Worm (Caenorhabditis elegans): Measurements from ENCODE around the gene vap-1.

DNA sequence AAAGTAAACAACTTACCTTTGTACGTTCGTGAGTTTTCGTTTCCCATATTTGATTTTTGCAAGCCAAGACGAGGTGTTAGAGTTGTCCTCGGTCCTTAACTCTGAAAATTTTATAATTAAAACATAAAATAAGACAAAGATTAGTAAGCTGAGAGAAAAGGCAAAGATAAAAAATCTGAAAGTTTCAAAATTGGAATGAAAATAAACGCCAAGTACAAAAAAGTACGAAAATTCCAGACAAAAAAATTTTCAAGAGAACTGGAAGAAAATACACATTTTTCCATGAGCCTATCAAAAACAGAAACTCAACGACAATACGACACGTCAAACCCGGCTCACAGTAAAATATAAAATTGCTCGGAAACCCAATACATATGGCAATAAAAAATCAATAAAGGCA, 4.8 kb downstream of the vap-1 start, which contains the start of gene F10D7.5:
- no peak for TF ChIP-seq zag-1 (tag; optimal IDR thresholded peaks at IDR 0.05)
- TF ChIP-seq nhr-237 (tag; optimal IDR thresholded peaks at IDR 0.05), result no peak
- TF ChIP-seq F26F4.8 (GFP tag; conservative IDR thresholded peaks at IDR 0.05), result no peak
- TF ChIP-seq nhr-76 (tag; optimal IDR thresholded peaks at IDR 0.05), result no peak
- TF ChIP-seq daf-8 (GFP tag; IDR thresholded peaks at IDR 0.05), result no peak
- TF ChIP-seq ZK337.2 (GFP tag; IDR thresholded peaks at IDR 0.05), result no peak
- no peak for TF ChIP-seq lin-38 (GFP tag; IDR thresholded peaks at IDR 0.05)
- TF ChIP-seq lin-13 (GFP tag; optimal IDR thresholded peaks at IDR 0.05), result no peak
